Worm (Caenorhabditis elegans): ENCODE results near the gene mib-1.

Gene mib-1

ce11 chrIII:11240776-11241175, 49.7 kb downstream of the mib-1 start:
- peak; percentile 51 for TF ChIP-seq elt-2 (tag; optimal IDR thresholded peaks at IDR 0.05)
- TF ChIP-seq K02D7.2 (tag; optimal IDR thresholded peaks at IDR 0.05) = no peak

- TF ChIP-seq zip-5 (tag; optimal IDR thresholded peaks at IDR 0.05) (no peak), ceh-14 (tag; optimal IDR thresholded peaks at IDR 0.05) (no peak), odd-2 (tag; optimal IDR thresholded peaks at IDR 0.05) (no peak), ceh-18 (tag; optimal IDR thresholded peaks at IDR 0.05) (no peak), sox-4 (tag; optimal IDR thresholded peaks at IDR 0.05) (no peak), pag-3 (tag; optimal IDR thresholded peaks at IDR 0.05; ENCODE audit: borderline replicate concordance) (no peak), ceh-31 (tag; optimal IDR thresholded peaks at IDR 0.05) (no peak), F13H6.1 (tag; optimal IDR thresholded peaks at IDR 0.05) (no peak), sox-2 (GFP tag; IDR thresholded peaks at IDR 0.05) (no peak), syd-9 (tag; optimal IDR thresholded peaks at IDR 0.05) (no peak), hlh-6 (tag; optimal IDR thresholded peaks at IDR 0.05) (no peak), ceh-9 (tag; optimal IDR thresholded peaks at IDR 0.05) (no peak), pha-4 (tag; optimal IDR thresholded peaks at IDR 0.05) (no peak), gmeb-2 (tag; optimal IDR thresholded peaks at IDR 0.05) (no peak), ceh-6 (GFP tag; optimal IDR thresholded peaks at IDR 0.05) (no peak), unc-86 (tag; optimal IDR thresholded peaks at IDR 0.05) (no peak)
These were observed 51.7 kb downstream of the mib-1 start for ce11 chrIII:11238790-11239189.

ce11 chrIII:11238309-11238708, 52.2 kb downstream of the mib-1 start:
- TF ChIP-seq C08G9.2 (tag; optimal IDR thresholded peaks at IDR 0.05) (no peak), ceh-34 (tag; optimal IDR thresholded peaks at IDR 0.05) (no peak), madf-2 (tag; optimal IDR thresholded peaks at IDR 0.05) (no peak), nhr-232 (tag; optimal IDR thresholded peaks at IDR 0.05) (no peak), nfya-1 (tag; optimal IDR thresholded peaks at IDR 0.05) (peak; percentile 82), pat-9 (tag; optimal IDR thresholded peaks at IDR 0.05) (no peak), ceh-24 (tag; optimal IDR thresholded peaks at IDR 0.05) (no peak), C38D4.7 (GFP tag; optimal IDR thresholded peaks at IDR 0.05) (no peak)

DNA sequence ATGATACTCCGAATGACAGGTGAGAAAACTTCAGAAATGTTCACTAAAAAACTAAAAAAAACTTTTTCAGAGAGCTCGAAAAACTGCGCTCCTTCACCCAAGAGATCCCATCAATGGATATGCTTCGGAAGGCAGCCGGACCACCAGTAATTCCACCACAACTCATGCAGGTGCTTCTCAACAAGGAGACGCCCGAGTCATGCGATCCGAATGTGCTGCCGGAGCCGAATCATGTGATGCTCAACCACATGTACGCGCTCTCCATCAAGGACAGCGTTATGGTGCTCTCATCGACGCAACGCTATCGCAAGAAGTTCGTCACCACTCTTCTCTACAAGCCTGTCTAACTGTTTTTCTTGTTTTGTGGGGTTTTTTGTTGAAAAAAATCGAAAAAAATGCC, 52.7 kb downstream of the mib-1 start:
- TF ChIP-seq ceh-34 (tag; optimal IDR thresholded peaks at IDR 0.05) = no peak
- TF ChIP-seq nfya-1 (tag; optimal IDR thresholded peaks at IDR 0.05) = no peak
- TF ChIP-seq hlh-30 (tag; optimal IDR thresholded peaks at IDR 0.05; ENCODE audit: insufficient read depth) = peak; percentile 21

DNA sequence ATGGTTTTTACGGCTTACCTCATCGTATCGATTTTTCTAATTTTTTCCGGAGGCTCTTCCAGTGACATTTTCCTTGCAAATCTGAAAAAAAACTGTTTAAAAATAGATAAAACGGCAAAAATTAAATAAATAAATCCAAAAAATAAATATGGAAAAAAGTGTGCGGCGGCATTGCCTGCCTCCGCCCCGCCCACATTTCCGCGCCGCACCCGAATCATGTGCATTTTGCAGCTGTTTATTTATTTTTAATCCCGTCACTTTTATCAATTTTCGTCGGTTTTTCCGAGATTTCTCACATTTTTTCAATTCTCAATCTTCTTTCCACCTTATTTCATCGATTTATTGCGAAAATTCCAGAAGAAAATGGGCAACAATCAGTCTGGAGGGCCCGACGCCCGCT, 53.7 kb downstream of the mib-1 start, which contains the start of the genes Y47D3A.14 and aakb-2:
TSS of gene Y47D3A.14 (minus strand) at position 81 of the 400 bp plus-strand sequence.
TSS of gene aakb-2 (plus strand) at position 356 of the 400 bp plus-strand sequence.
- peak; percentile 45 for TF ChIP-seq nfya-1 (tag; optimal IDR thresholded peaks at IDR 0.05)
- no peak for TF ChIP-seq Y22D7AL.16 (tag; optimal IDR thresholded peaks at IDR 0.05)
- TF ChIP-seq odd-2 (tag; optimal IDR thresholded peaks at IDR 0.05) = no peak
- TF ChIP-seq unc-3 (GFP tag; conservative IDR thresholded peaks at IDR 0.05) = no peak
- TF ChIP-seq unc-3 (tag; optimal IDR thresholded peaks at IDR 0.05) = peak; percentile 1
- TF ChIP-seq ref-2 (tag; optimal IDR thresholded peaks at IDR 0.05) = no peak
- TF ChIP-seq unc-86 (tag; optimal IDR thresholded peaks at IDR 0.05) = peak; percentile 41
- peak; percentile 82 for TF ChIP-seq elt-2 (tag; optimal IDR thresholded peaks at IDR 0.05)
- peak; percentile 44 for TF ChIP-seq pat-9 (tag; optimal IDR thresholded peaks at IDR 0.05)
- TF ChIP-seq nhr-11 (tag; optimal IDR thresholded peaks at IDR 0.05) = no peak
- TF ChIP-seq ceh-34 (tag; optimal IDR thresholded peaks at IDR 0.05) = peak; percentile 48
- peak; percentile 9 for TF ChIP-seq fkh-6 (tag; optimal IDR thresholded peaks at IDR 0.05)
- TF ChIP-seq pros-1 (tag; optimal IDR thresholded peaks at IDR 0.05) = no peak
- TF ChIP-seq tbx-2 (tag; optimal IDR thresholded peaks at IDR 0.05) = peak; percentile 59
- peak; percentile 29 for TF ChIP-seq ets-4 (tag; optimal IDR thresholded peaks at IDR 0.05)
- TF ChIP-seq elt-4 (tag; optimal IDR thresholded peaks at IDR 0.05) = no peak
- peak; percentile 54 for TF ChIP-seq ttx-3 (tag; optimal IDR thresholded peaks at IDR 0.05)
- TF ChIP-seq fkh-10 (GFP tag; optimal IDR thresholded peaks at IDR 0.05) = no peak
- peak; percentile 61 for TF ChIP-seq che-1 (tag; optimal IDR thresholded peaks at IDR 0.05)
- peak; percentile 3 for TF ChIP-seq ceh-24 (tag; optimal IDR thresholded peaks at IDR 0.05)
- peak; percentile 56 for TF ChIP-seq ceh-31 (tag; optimal IDR thresholded peaks at IDR 0.05)
- TF ChIP-seq ceh-48 (tag; optimal IDR thresholded peaks at IDR 0.05) = peak; percentile 10
- TF ChIP-seq hlh-8 (tag; optimal IDR thresholded peaks at IDR 0.05) = peak; percentile 66
- TF ChIP-seq K09A11.1 (tag; optimal IDR thresholded peaks at IDR 0.05; ENCODE audit: insufficient read depth) = peak; percentile 56
- TF ChIP-seq hlh-15 (tag; optimal IDR thresholded peaks at IDR 0.05) = no peak
- peak; percentile 76 for TF ChIP-seq hlh-30 (tag; optimal IDR thresholded peaks at IDR 0.05; ENCODE audit: insufficient read depth)
- TF ChIP-seq ahr-1 (tag; optimal IDR thresholded peaks at IDR 0.05) = no peak
- peak; percentile 11 for TF ChIP-seq zip-5 (tag; optimal IDR thresholded peaks at IDR 0.05)
- TF ChIP-seq gmeb-2 (tag; optimal IDR thresholded peaks at IDR 0.05) = peak; percentile 10
